Worm (Caenorhabditis elegans): ENCODE measurements around the gene ceh-21.

DNA sequence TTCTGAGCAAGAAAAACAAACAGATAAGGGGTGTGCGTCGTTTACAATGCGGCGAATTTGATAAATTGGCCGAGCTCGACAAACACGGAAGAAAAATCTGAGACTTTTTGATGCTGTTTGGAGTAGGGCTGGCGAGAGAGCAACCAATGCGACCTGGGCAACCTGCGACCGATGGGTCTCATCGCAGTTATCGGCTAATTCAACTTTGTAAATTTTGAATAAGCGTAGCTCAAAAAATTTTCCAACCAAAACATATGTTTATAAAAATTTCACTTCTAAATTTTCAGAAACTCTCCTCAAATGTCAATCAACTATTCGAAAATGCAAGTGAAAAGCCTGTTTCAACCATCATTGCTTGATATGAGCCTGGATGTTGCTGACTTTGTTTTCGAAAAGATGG lies 39.4 kb upstream of the ceh-21 start, which contains the start of gene B0294.3:
- no peak for TF ChIP-seq ZK546.5 (tag; optimal IDR thresholded peaks at IDR 0.05)
- no peak for TF ChIP-seq nhr-237 (tag; optimal IDR thresholded peaks at IDR 0.05)
- TF ChIP-seq ztf-11 (tag; optimal IDR thresholded peaks at IDR 0.05), result no peak
- TF ChIP-seq nhr-67 (tag; optimal IDR thresholded peaks at IDR 0.05), result no peak
- TF ChIP-seq nhr-25 (tag; optimal IDR thresholded peaks at IDR 0.05), result no peak
- TF ChIP-seq ama-1 (optimal IDR thresholded peaks at IDR 0.05), result no peak
- TF ChIP-seq tbx-2 (tag; optimal IDR thresholded peaks at IDR 0.05), result no peak
- no peak for TF ChIP-seq elt-2 (tag; optimal IDR thresholded peaks at IDR 0.05)
- no peak for TF ChIP-seq fkh-2 (tag; optimal IDR thresholded peaks at IDR 0.05)
- TF ChIP-seq unc-39 (tag; optimal IDR thresholded peaks at IDR 0.05), result no peak

Data from whole organism, L3 larva.